Worm (Caenorhabditis elegans): ENCODE data around the gene F13E6.2.

F13E6.2 gene

ce11 chrX:10667424-10668291 is 6.4 kb downstream of the F13E6.2 start:
- TF ChIP-seq C34B4.2 (tag; optimal IDR thresholded peaks at IDR 0.05): no peak
- peak; percentile 46 for TF ChIP-seq mep-1 (tag; optimal IDR thresholded peaks at IDR 0.05)
- TF ChIP-seq nhr-11 (tag; optimal IDR thresholded peaks at IDR 0.05): no peak
- TF ChIP-seq nhr-85 (tag): peak; percentile 60
- no peak for TF ChIP-seq alr-1 (tag; optimal IDR thresholded peaks at IDR 0.05; ENCODE audit: borderline replicate concordance)
- no peak for TF ChIP-seq aha-1 (tag; optimal IDR thresholded peaks at IDR 0.05)
- TF ChIP-seq lin-14 (GFP tag; optimal IDR thresholded peaks at IDR 0.05): peak; percentile 18
- no peak for TF ChIP-seq egl-13 (tag; optimal IDR thresholded peaks at IDR 0.05)
- peak in 1 of 2 experiments; percentile 16 for TF ChIP-seq lin-35 (GFP tag; optimal IDR thresholded peaks at IDR 0.05)
- no peak for TF ChIP-seq ceh-82 (tag; optimal IDR thresholded peaks at IDR 0.05)
- peak; percentile 17 for TF ChIP-seq snu-23 (GFP tag; optimal IDR thresholded peaks at IDR 0.05)
- TF ChIP-seq nhr-20 (tag; optimal IDR thresholded peaks at IDR 0.05): peak; percentile 39
- TF ChIP-seq nhr-90 (tag; optimal IDR thresholded peaks at IDR 0.05; ENCODE audit: poor library complexity): peak; percentile 60
- peak; percentile 10 for TF ChIP-seq nhr-71 (tag; optimal IDR thresholded peaks at IDR 0.05)
- TF ChIP-seq nhr-47 (tag; optimal IDR thresholded peaks at IDR 0.05): peak; percentile 27
- TF ChIP-seq fkh-10 (GFP tag; optimal IDR thresholded peaks at IDR 0.05): no peak
- TF ChIP-seq lsy-2 (tag; optimal IDR thresholded peaks at IDR 0.05): peak in 1 of 2 experiments; percentile 0
- no peak for TF ChIP-seq egl-27 (tag; optimal IDR thresholded peaks at IDR 0.05)
- no peak for TF ChIP-seq efl-1 (optimal IDR thresholded peaks at IDR 0.05)
- peak in 1 of 2 experiments; percentile 87 for TF ChIP-seq efl-1 (GFP tag; optimal IDR thresholded peaks at IDR 0.05 in 1 of 2)
- TF ChIP-seq hlh-17 (GFP tag; optimal IDR thresholded peaks at IDR 0.05; ENCODE audit: borderline replicate concordance): no peak
- TF ChIP-seq C16A3.4 (tag; optimal IDR thresholded peaks at IDR 0.05): peak; percentile 30
- peak; percentile 33 for TF ChIP-seq blmp-1 (tag; optimal IDR thresholded peaks at IDR 0.05)
- no peak for TF ChIP-seq fos-1 (tag; optimal IDR thresholded peaks at IDR 0.05)
- TF ChIP-seq pqm-1 (tag; optimal IDR thresholded peaks at IDR 0.05): no peak
- peak; percentile 6 for TF ChIP-seq xbp-1 (tag; optimal IDR thresholded peaks at IDR 0.05)
- TF ChIP-seq jun-1 (tag; optimal IDR thresholded peaks at IDR 0.05): no peak

ce11 chrX:10666871-10667270 is 7.2 kb downstream of the F13E6.2 start:
- TF ChIP-seq lin-35 (GFP tag; optimal IDR thresholded peaks at IDR 0.05) (peak in 1 of 2 experiments; percentile 30), snu-23 (GFP tag; optimal IDR thresholded peaks at IDR 0.05) (peak; percentile 12), nhr-20 (tag; optimal IDR thresholded peaks at IDR 0.05) (no peak)

ce11 chrX:10664759-10665158 is 9.3 kb downstream of the F13E6.2 start:
- TF ChIP-seq nhr-11 (tag; optimal IDR thresholded peaks at IDR 0.05): no peak
- TF ChIP-seq pax-3 (tag; optimal IDR thresholded peaks at IDR 0.05): no peak
- no peak for TF ChIP-seq alr-1 (tag; optimal IDR thresholded peaks at IDR 0.05; ENCODE audit: borderline replicate concordance)
- TF ChIP-seq nhr-84 (tag; optimal IDR thresholded peaks at IDR 0.05): no peak
- TF ChIP-seq egl-27 (tag; optimal IDR thresholded peaks at IDR 0.05): no peak
- TF ChIP-seq nhr-28 (tag; optimal IDR thresholded peaks at IDR 0.05): no peak
- TF ChIP-seq nhr-85 (tag): no peak
- TF ChIP-seq nhr-76 (tag; optimal IDR thresholded peaks at IDR 0.05): no peak
- TF ChIP-seq nhr-71 (tag; optimal IDR thresholded peaks at IDR 0.05): no peak
- TF ChIP-seq hpl-2 (GFP tag; optimal IDR thresholded peaks at IDR 0.05): no peak
- no peak for TF ChIP-seq ceh-82 (tag; optimal IDR thresholded peaks at IDR 0.05)
- no peak for TF ChIP-seq unc-130 (tag; optimal IDR thresholded peaks at IDR 0.05)
- TF ChIP-seq ets-5 (GFP tag; IDR thresholded peaks at IDR 0.05): no peak
- TF ChIP-seq irx-1 (tag; optimal IDR thresholded peaks at IDR 0.05): no peak
- no peak for TF ChIP-seq hlh-17 (GFP tag; optimal IDR thresholded peaks at IDR 0.05; ENCODE audit: borderline replicate concordance)
- TF ChIP-seq aha-1 (tag; optimal IDR thresholded peaks at IDR 0.05): no peak
- TF ChIP-seq ztf-4 (tag; optimal IDR thresholded peaks at IDR 0.05): no peak
- TF ChIP-seq lin-39 (tag; optimal IDR thresholded peaks at IDR 0.05): no peak
